Fruit fly (Drosophila melanogaster) whole organism, embryonic: ENCODE data around the gene CG5087.
A peak's percentile ranks its signal among the peaks of the same experiment; 100 is the strongest.

Source experiments
- Abd-B ChIP-seq: fragments of 200-800 bp; sonication (Bioruptor generic); optimal IDR thresholded peaks from 2 replicates; lab custom pipeline; 2018; ENCODE audit warnings: missing biosample characterization, mild to moderate bottlenecking, missing genetic modification characterization, moderate library complexity
- Blimp-1 ChIP-seq: fragments of 200-800 bp; sonication (Bioruptor generic); optimal IDR thresholded peaks from 3 replicates; lab custom pipeline; 2018; ENCODE audit warnings: missing biosample characterization, missing genetic modification characterization, mild to moderate bottlenecking, moderate library complexity, missing genetic modification reagents
- CG10274 ChIP-seq: fragments of 200-800 bp; sonication (Bioruptor generic); optimal IDR thresholded peaks from 3 replicates; lab custom pipeline; 2017; ENCODE audit warnings: missing biosample characterization, mild to moderate bottlenecking, missing genetic modification characterization
- CG10431 ChIP-seq: fragments of 200-800 bp; sonication (Bioruptor generic); optimal IDR thresholded peaks from 3 replicates; lab custom pipeline; 2018; ENCODE audit warnings: missing biosample characterization, mild to moderate bottlenecking, missing genetic modification characterization
- CG11456 ChIP-seq: fragments of 200-800 bp; sonication (Bioruptor generic); IDR thresholded peaks from 3 replicates; pipeline ENCODE4 v1.3.6; 2022; ENCODE audit warnings: missing biosample characterization, missing genetic modification characterization
- CG11504 ChIP-seq: fragments of 200-800 bp; sonication (Bioruptor generic); optimal IDR thresholded peaks from 3 replicates; lab custom pipeline; 2019; ENCODE audit warnings: missing biosample characterization, mild to moderate bottlenecking, missing genetic modification characterization, moderate library complexity
- CG11560 ChIP-seq: fragments of 200-800 bp; sonication (Bioruptor generic); IDR thresholded peaks from 3 replicates; pipeline ENCODE4 v1.3.6; 2022; ENCODE audit warnings: missing biosample characterization, missing genetic modification characterization
- CG11695 ChIP-seq: fragments of 200-800 bp; sonication (Bioruptor generic); IDR thresholded peaks from 3 replicates; pipeline ENCODE4 v1.3.6; 2022; ENCODE audit warnings: missing biosample characterization, missing genetic modification characterization
- CG14965 ChIP-seq: fragments of 200-800 bp; sonication (Bioruptor generic); optimal IDR thresholded peaks from 2 replicates; lab custom pipeline; 2016; ENCODE audit warnings: missing biosample characterization, missing genetic modification characterization, borderline replicate concordance
- CG15601 ChIP-seq: fragments of 200-800 bp; sonication (Bioruptor generic); optimal IDR thresholded peaks from 3 replicates; lab custom pipeline; 2019; ENCODE audit warnings: missing biosample characterization, mild to moderate bottlenecking, missing genetic modification characterization, moderate library complexity
- CG17568 ChIP-seq: fragments of 200-800 bp; sonication (Bioruptor generic); optimal IDR thresholded peaks from 2 replicates; lab custom pipeline; 2018; ENCODE audit warnings: missing biosample characterization, mild to moderate bottlenecking, missing genetic modification characterization, moderate library complexity
- CG17829 ChIP-seq: fragments of 200-800 bp; optimal IDR thresholded peaks from 2 replicates; lab custom pipeline; 2019; ENCODE audit warnings: missing biosample characterization, mild to moderate bottlenecking, missing genetic modification characterization, moderate library complexity
- CG2678 ChIP-seq: fragments of 200-800 bp; sonication (Bioruptor generic); optimal IDR thresholded peaks from 3 replicates; lab custom pipeline; 2019; ENCODE audit warnings: missing biosample characterization, mild to moderate bottlenecking, missing genetic modification characterization, moderate library complexity
- CG30403 ChIP-seq: fragments of 200-800 bp; sonication (Bioruptor generic); optimal IDR thresholded peaks from 3 replicates; lab custom pipeline; 2016; ENCODE audit warnings: missing biosample characterization, missing genetic modification characterization
- CG34224 ChIP-seq: fragments of 200-800 bp; sonication (Bioruptor generic); IDR thresholded peaks from 3 replicates; pipeline ENCODE4 v1.3.6; 2022; ENCODE audit warnings: missing biosample characterization, missing genetic modification characterization; ENCODE audit not compliant: partially characterized antibody
- CG4424 ChIP-seq: fragments of 200-800 bp; sonication (Bioruptor generic); optimal IDR thresholded peaks from 3 replicates; lab custom pipeline; 2016; ENCODE audit warnings: missing biosample characterization, missing genetic modification characterization
- CG6654 ChIP-seq: fragments of 200-800 bp; sonication (Bioruptor generic); optimal IDR thresholded peaks from 2 replicates; lab custom pipeline; 2017; ENCODE audit warnings: missing biosample characterization, mild to moderate bottlenecking, missing genetic modification characterization
- CG8281 ChIP-seq: fragments of 200-800 bp; sonication (Bioruptor generic); optimal IDR thresholded peaks from 2 replicates; lab custom pipeline; 2018; ENCODE audit warnings: missing biosample characterization, mild to moderate bottlenecking, missing genetic modification characterization, moderate library complexity
- CG8388 ChIP-seq: fragments of 200-800 bp; sonication (Bioruptor generic); optimal IDR thresholded peaks from 2 replicates; lab custom pipeline; 2019; ENCODE audit warnings: missing biosample characterization, mild to moderate bottlenecking, missing genetic modification characterization, moderate library complexity
- D19A ChIP-seq: fragments of 200-800 bp; optimal IDR thresholded peaks from 3 replicates; lab custom pipeline; 2019; ENCODE audit warnings: missing biosample characterization, mild to moderate bottlenecking, missing genetic modification characterization, moderate library complexity
- Hr51 ChIP-seq, 2 experiments: fragments of 200-800 bp; sonication (Bioruptor generic); optimal IDR thresholded peaks; 2 replicates in 1 of 2; 3 replicates in 1 of 2; lab custom pipeline; 2016 to 2018; ENCODE audit warnings: missing biosample characterization in 2 of 2, missing genetic modification characterization in 2 of 2, mild to moderate bottlenecking in 1 of 2, moderate library complexity in 1 of 2
- Med ChIP-seq: fragments of 200-800 bp; sonication (Bioruptor generic); peaks from one replicate; lab custom pipeline; 2016; ENCODE audit warnings: missing biosample characterization, missing genetic modification characterization, mild to moderate bottlenecking, inconsistent platforms, moderate library complexity
- NK7.1 ChIP-seq: fragments of 200-800 bp; sonication (Bioruptor generic); optimal IDR thresholded peaks from 3 replicates; lab custom pipeline; 2016; ENCODE audit warnings: missing biosample characterization, missing genetic modification characterization
- Oli ChIP-seq: fragments of 200-800 bp; sonication (Bioruptor generic); optimal IDR thresholded peaks from 2 replicates; lab custom pipeline; 2018; ENCODE audit warnings: missing biosample characterization, mild to moderate bottlenecking, missing genetic modification characterization, moderate library complexity
- Sox100B ChIP-seq: fragments of 200-800 bp; sonication (Bioruptor generic); optimal IDR thresholded peaks from 3 replicates; lab custom pipeline; 2018; ENCODE audit warnings: missing biosample characterization, mild to moderate bottlenecking, missing genetic modification characterization
- Sox102F ChIP-seq: fragments of 200-800 bp; sonication (Bioruptor generic); optimal IDR thresholded peaks from 2 replicates; lab custom pipeline; 2018; ENCODE audit warnings: missing biosample characterization, mild to moderate bottlenecking, missing genetic modification characterization, moderate library complexity
- Ssrp ChIP-seq: fragments of 200-800 bp; sonication (Bioruptor generic); optimal IDR thresholded peaks from 2 replicates; lab custom pipeline; 2018; ENCODE audit warnings: missing biosample characterization, mild to moderate bottlenecking, missing genetic modification characterization, moderate library complexity
- Xrp1 ChIP-seq: fragments of 200-800 bp; sonication (Bioruptor generic); IDR thresholded peaks from 2 replicates; pipeline ENCODE4 v1.3.6; 2022; ENCODE audit warnings: missing biosample characterization, missing genetic modification characterization
- bsh ChIP-seq, 2 experiments: fragments of 200-800 bp; sonication (Bioruptor generic); optimal IDR thresholded peaks; 2 replicates each; lab custom pipeline; 2017 to 2018; ENCODE audit warnings: mild to moderate bottlenecking in 2 of 2, missing biosample characterization in 2 of 2, missing genetic modification characterization in 2 of 2, moderate library complexity in 1 of 2
- croc ChIP-seq: fragments of 200-800 bp; sonication (Bioruptor generic); conservative IDR thresholded peaks from 3 replicates; pipeline ENCODE4 v1.3.6; 2022; ENCODE audit warnings: missing biosample characterization, missing genetic modification characterization
- dmrt11E ChIP-seq: fragments of 200-800 bp; sonication (Bioruptor generic); optimal IDR thresholded peaks from 3 replicates; lab custom pipeline; 2018; ENCODE audit warnings: missing biosample characterization, mild to moderate bottlenecking, missing genetic modification characterization, moderate library complexity
- dmrt99B ChIP-seq: fragments of 200-800 bp; sonication (Bioruptor generic); optimal IDR thresholded peaks from 2 replicates; lab custom pipeline; 2018; ENCODE audit warnings: missing biosample characterization, mild to moderate bottlenecking, missing genetic modification characterization, moderate library complexity
- gem ChIP-seq: fragments of 200-800 bp; sonication (Bioruptor generic); optimal IDR thresholded peaks from 2 replicates; lab custom pipeline; 2019; ENCODE audit warnings: missing biosample characterization, mild to moderate bottlenecking, missing genetic modification characterization, moderate library complexity
- lmd ChIP-seq: fragments of 200-800 bp; sonication (Bioruptor generic); IDR thresholded peaks from 2 replicates; pipeline ENCODE4 v1.3.6; 2022; ENCODE audit warnings: missing biosample characterization, missing genetic modification characterization
- lola ChIP-seq, 3 experiments: fragments of >200 bp in 2 of 3; fragments of 200-800 bp in 1 of 3; sonication (Bioruptor generic) in 1 of 3; optimal IDR thresholded peaks; 2 replicates each; lab custom pipeline; 2017 to 2019; ENCODE audit warnings: missing biosample characterization in 3 of 3, missing genetic modification characterization in 3 of 3, mild to moderate bottlenecking in 1 of 3, moderate library complexity in 1 of 3
- mirr ChIP-seq: fragments of 200-800 bp; sonication (Bioruptor generic); optimal IDR thresholded peaks from 3 replicates; lab custom pipeline; 2018; ENCODE audit warnings: missing biosample characterization, mild to moderate bottlenecking, missing genetic modification characterization
- nerfin-2 ChIP-seq: fragments of 200-800 bp; sonication (Bioruptor generic); IDR thresholded peaks from 2 replicates; pipeline ENCODE4 v1.3.6; 2022; ENCODE audit warnings: missing biosample characterization, missing genetic modification characterization; ENCODE audit not compliant: partially characterized antibody
- pan ChIP-seq, 4 experiments: fragments of >200 bp in 3 of 4; fragments of 200-800 bp in 1 of 4; sonication (Bioruptor generic) in 1 of 4; optimal IDR thresholded peaks in 3 of 4; IDR thresholded peaks in 1 of 4; 2 replicates each; pipeline versions ENCODE4 v1.3.6 to Lab custom; 2017 to 2022; ENCODE audit warnings: missing biosample characterization in 2 of 4, missing genetic modification characterization in 2 of 4, mixed read lengths in 1 of 4
- psq ChIP-seq: fragments of 200-800 bp; sonication (Bioruptor generic); optimal IDR thresholded peaks from 2 replicates; lab custom pipeline; 2017; ENCODE audit warnings: missing biosample characterization, missing genetic modification characterization
- row ChIP-seq: fragments of 200-800 bp; sonication (Bioruptor generic); IDR thresholded peaks from 3 replicates; pipeline ENCODE4 v1.3.6; 2022; ENCODE audit warnings: missing biosample characterization, missing genetic modification characterization
- shn ChIP-seq: fragments of 200-800 bp; sonication (Bioruptor generic); optimal IDR thresholded peaks from 3 replicates; lab custom pipeline; 2016; ENCODE audit warnings: missing biosample characterization, missing genetic modification characterization
- sna ChIP-seq: fragments of 200-800 bp; sonication (Bioruptor generic); IDR thresholded peaks from 2 replicates; pipeline ENCODE4 v1.3.6; 2022; ENCODE audit warnings: missing biosample characterization, missing genetic modification characterization; ENCODE audit not compliant: partially characterized antibody
- stc ChIP-seq: fragments of 200-800 bp; sonication (Bioruptor generic); IDR thresholded peaks from 2 replicates; pipeline ENCODE4 v1.3.6; 2022; ENCODE audit warnings: missing biosample characterization, missing genetic modification characterization
- ttk ChIP-seq: fragments of 200-800 bp; sonication (Bioruptor generic); IDR thresholded peaks from 2 replicates; pipeline ENCODE4 v2.1.2; 2022; ENCODE audit warnings: missing biosample characterization, missing genetic modification characterization
- wek ChIP-seq: fragments of 200-800 bp; sonication (Bioruptor generic); optimal IDR thresholded peaks from 3 replicates; lab custom pipeline; 2018; ENCODE audit warnings: missing biosample characterization, mild to moderate bottlenecking, missing genetic modification characterization, moderate library complexity
- zen2 ChIP-seq: fragments of 200-800 bp; sonication (Bioruptor generic); IDR thresholded peaks from 3 replicates; pipeline ENCODE4 v1.3.6; 2022; ENCODE audit warnings: missing biosample characterization, missing genetic modification characterization; ENCODE audit not compliant: partially characterized antibody

CG5087 gene

DNA sequence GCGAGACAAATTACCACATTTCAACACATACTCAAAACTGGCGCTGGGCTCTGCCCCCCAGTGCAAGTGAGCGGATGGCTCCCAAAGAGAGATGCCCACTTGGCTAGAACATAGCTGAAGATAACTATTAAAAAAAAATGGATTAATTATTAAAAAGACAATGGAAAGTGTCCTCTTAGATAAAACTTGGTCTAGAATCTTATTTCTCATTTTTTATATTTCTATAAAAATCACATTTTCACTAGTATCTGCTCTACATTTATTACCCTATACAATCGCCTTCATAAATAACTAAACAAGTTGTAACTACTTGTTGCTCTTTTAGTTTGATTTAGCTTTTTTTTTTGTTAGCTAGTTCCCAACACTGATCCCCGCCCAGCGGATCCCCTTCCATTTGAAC is 34.9 kb downstream of the CG5087 start (continued):
- TF ChIP-seq bsh (GFP tag; optimal IDR thresholded peaks at IDR 0.05; lab: Kevin White, UChicago) (peak in 1 of 2 experiments; percentile 45), psq (no peak), CG17829 (tag; lab: Kevin White, UChicago) (no peak), CG11560 (tag; lab: Robert Waterston, UW) (no peak), ttk (GFP tag; lab: Robert Waterston, UW) (no peak), CG6654 (GFP tag; lab: Kevin White, UChicago) (peak; percentile 0), CG10431 (GFP tag; lab: Kevin White, UChicago) (no peak), CG11456 (GFP tag; lab: Robert Waterston, UW) (no peak)

DNA sequence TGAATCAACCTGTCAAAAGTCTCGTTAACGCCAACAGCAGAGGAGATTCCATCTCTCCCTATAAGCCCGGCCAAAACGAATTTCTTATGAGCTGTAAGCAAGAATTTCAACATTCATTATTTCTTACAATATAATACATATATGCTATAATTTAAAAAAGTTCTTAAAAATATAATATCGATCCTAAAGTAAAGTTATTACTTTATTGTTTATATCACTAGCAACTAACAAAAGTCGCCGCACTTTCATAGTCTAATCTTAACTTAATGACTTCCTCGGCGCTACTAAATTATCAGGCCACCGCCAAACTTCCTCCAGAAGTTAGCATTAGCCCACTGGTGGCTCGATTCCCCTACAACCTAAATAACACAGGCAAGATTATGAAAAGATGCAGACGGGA is 35.6 kb downstream of the CG5087 start:
- TF ChIP-seq Med (peak; percentile 34), croc (peak; percentile 28; the same call in 1 of the 3 replicates), CG30403 (GFP tag; lab: Kevin White, UChicago) (peak; percentile 19), CG11695 (no peak), Sox100B (peak; percentile 38), CG8281 (tag; lab: Kevin White, UChicago) (no peak), sna (no peak), D19A (tag; lab: Kevin White, UChicago) (peak; percentile 45), CG4424 (GFP tag; lab: Kevin White, UChicago) (peak; percentile 6), CG10274 (GFP tag; lab: Kevin White, UChicago) (peak; percentile 74), Sox102F (GFP tag; lab: Kevin White, UChicago) (peak; percentile 38), CG34224 (GFP tag; lab: Robert Waterston, UW) (no peak), dmrt99B (tag; lab: Kevin White, UChicago) (peak; percentile 64), mirr (GFP tag; lab: Kevin White, UChicago) (no peak), NK7.1 (GFP tag; lab: Kevin White, UChicago) (no peak), row (GFP tag; lab: Robert Waterston, UW) (no peak; the same call in 2 of the 3 replicates), gem (tag; lab: Kevin White, UChicago) (peak; percentile 60), stc (GFP tag; lab: Robert Waterston, UW) (no peak), Blimp-1 (GFP tag; lab: Kevin White, UChicago) (peak; percentile 22), CG14965 (GFP tag; lab: Kevin White, UChicago) (no peak), nerfin-2 (no peak), dmrt11E (tag; lab: Kevin White, UChicago) (peak; percentile 28), CG15601 (tag; lab: Kevin White, UChicago) (peak; percentile 34), wek (GFP tag; lab: Kevin White, UChicago) (no peak), Xrp1 (GFP tag; lab: Robert Waterston, UW) (0 out of 2 replicates have a peak, but pooled peaks have one; percentile 24), Hr51 (GFP tag; optimal IDR thresholded peaks at IDR 0.05; lab: Kevin White, UChicago) (peak in 1 of 2 experiments; percentile 45), CG11504 (tag; lab: Kevin White, UChicago) (peak; percentile 60), lola (GFP tag; optimal IDR thresholded peaks at IDR 0.05; lab: Kevin White, UChicago) (peak in 1 of 3 experiments; percentile 29), Abd-B (GFP tag; lab: Kevin White, UChicago) (peak; percentile 15), pan (optimal IDR thresholded peaks at IDR 0.05; lab: Kevin White, UChicago) (no peak), pan (GFP tag; optimal IDR thresholded peaks at IDR 0.05 in 1 of 2, IDR thresholded peaks at IDR 0.05 in 1 of 2) (no peak), CG2678 (tag; lab: Kevin White, UChicago) (peak; percentile 42), Oli (tag; lab: Kevin White, UChicago) (peak; percentile 38), lmd (GFP tag; lab: Robert Waterston, UW) (peak; percentile 18; the same call in 1 of the 2 replicates), CG17829 (tag; lab: Kevin White, UChicago) (no peak), zen2 (no peak), Ssrp (tag; lab: Kevin White, UChicago) (peak; percentile 38), shn (GFP tag; lab: Kevin White, UChicago) (no peak), CG8388 (GFP tag; lab: Kevin White, UChicago) (peak; percentile 10), CG17568 (GFP tag; lab: Kevin White, UChicago) (no peak)
